Fruit fly (Drosophila melanogaster) whole organism, embryonic: ENCODE data around the gene CG46311.

Experiments
- Atf3 ChIP-seq: fragments of 200-800 bp; sonication (Bioruptor generic); optimal IDR thresholded peaks from 3 replicates; lab custom pipeline; 2016; ENCODE audit warnings: missing biosample characterization, missing genetic modification characterization
- BtbVII ChIP-seq: fragments of 200-800 bp; sonication (Bioruptor generic); optimal IDR thresholded peaks from 3 replicates; lab custom pipeline; 2017; ENCODE audit warnings: missing biosample characterization, mild to moderate bottlenecking, missing genetic modification characterization
- Bteb2 ChIP-seq: fragments of 200-800 bp; sonication (Bioruptor generic); optimal IDR thresholded peaks from 2 replicates; lab custom pipeline; 2016; ENCODE audit warnings: missing biosample characterization, missing genetic modification characterization
- CG11696 ChIP-seq: fragments of 200-800 bp; sonication (Bioruptor generic); IDR thresholded peaks from 2 replicates; pipeline ENCODE4 v1.3.6; 2022; ENCODE audit warnings: missing biosample characterization, missing genetic modification characterization
- CG12071 ChIP-seq: fragments of 200-800 bp; sonication (Bioruptor generic); optimal IDR thresholded peaks from 3 replicates; lab custom pipeline; 2018; ENCODE audit warnings: missing biosample characterization, mild to moderate bottlenecking, missing genetic modification characterization
- CG1233 ChIP-seq: fragments of 200-800 bp; sonication (Bioruptor generic); optimal IDR thresholded peaks from 4 replicates; lab custom pipeline; 2018; ENCODE audit warnings: missing biosample characterization, mild to moderate bottlenecking, missing genetic modification characterization
- CG15696 ChIP-seq: fragments of 200-800 bp; sonication (Bioruptor generic); optimal IDR thresholded peaks from 2 replicates; lab custom pipeline; 2019; ENCODE audit warnings: missing biosample characterization, mild to moderate bottlenecking, missing genetic modification characterization, moderate library complexity
- CG31441 ChIP-seq: fragments of 200-800 bp; sonication (Bioruptor generic); IDR thresholded peaks from 2 replicates; pipeline ENCODE4 v1.3.6; 2022; ENCODE audit warnings: missing biosample characterization, missing genetic modification characterization
- CG32767 ChIP-seq: fragments of 200-800 bp; sonication (Bioruptor generic); IDR thresholded peaks from 2 replicates; pipeline ENCODE4 v1.3.6; 2022; ENCODE audit warnings: missing biosample characterization, missing genetic modification characterization
- CG34376 ChIP-seq: fragments of 200-800 bp; sonication (Bioruptor generic); optimal IDR thresholded peaks from 2 replicates; lab custom pipeline; 2018; ENCODE audit warnings: missing biosample characterization, mild to moderate bottlenecking, missing genetic modification characterization
- CG42726 ChIP-seq: fragments of 200-800 bp; sonication (Bioruptor generic); IDR thresholded peaks from 2 replicates; pipeline ENCODE4 v1.3.6; 2022; ENCODE audit warnings: missing biosample characterization, missing genetic modification characterization; ENCODE audit not compliant: partially characterized antibody
- CG4328 ChIP-seq: fragments of 200-800 bp; sonication (Bioruptor generic); optimal IDR thresholded peaks from 3 replicates; lab custom pipeline; 2017; ENCODE audit warnings: missing biosample characterization, missing genetic modification reagents, missing genetic modification characterization
- CG4730 ChIP-seq: fragments of 200-800 bp; sonication (Bioruptor generic); IDR thresholded peaks from 2 replicates; pipeline ENCODE4 v1.3.6; 2022; ENCODE audit warnings: missing biosample characterization, missing genetic modification characterization
- CG5180 ChIP-seq: fragments of 200-800 bp; sonication (Bioruptor generic); optimal IDR thresholded peaks from 3 replicates; lab custom pipeline; 2017; ENCODE audit warnings: missing biosample characterization, missing genetic modification characterization, mild to moderate bottlenecking, moderate library complexity, missing genetic modification reagents
- CG7839 ChIP-seq: fragments of 200-800 bp; sonication (Bioruptor generic); optimal IDR thresholded peaks from 3 replicates; lab custom pipeline; 2018; ENCODE audit warnings: missing biosample characterization, mild to moderate bottlenecking, missing genetic modification characterization, moderate library complexity
- CG8944 ChIP-seq: fragments of 200-800 bp; sonication (Bioruptor generic); optimal IDR thresholded peaks from 3 replicates; lab custom pipeline; 2016; ENCODE audit warnings: missing biosample characterization, missing genetic modification characterization
- CTCF ChIP-seq: fragments of 200-800 bp; sonication (Bioruptor generic); optimal IDR thresholded peaks from 2 replicates; lab custom pipeline; 2017; ENCODE audit warnings: missing biosample characterization, mild to moderate bottlenecking, missing genetic modification characterization, moderate library complexity
- D ChIP-seq, 2 experiments: fragments of 200-800 bp in 1 of 2; fragments of >200 bp in 1 of 2; sonication (Bioruptor generic) in 1 of 2; optimal IDR thresholded peaks; 2 replicates in 1 of 2; 3 replicates in 1 of 2; lab custom pipeline; 2017; ENCODE audit warnings: mild to moderate bottlenecking in 1 of 2, missing biosample characterization in 1 of 2, missing genetic modification characterization in 1 of 2, missing genetic modification reagents in 1 of 2
- Dad ChIP-seq: fragments of 200-800 bp; sonication (Bioruptor generic); optimal IDR thresholded peaks from 3 replicates; lab custom pipeline; 2016; ENCODE audit warnings: missing biosample characterization, missing genetic modification characterization
- H2.0 ChIP-seq: fragments of 200-800 bp; sonication (Bioruptor generic); IDR thresholded peaks from 2 replicates; pipeline ENCODE4 v1.3.6; 2022; ENCODE audit warnings: missing biosample characterization, missing genetic modification characterization
- HmgD ChIP-seq: fragments of 200-800 bp; sonication (Bioruptor generic); optimal IDR thresholded peaks from 3 replicates; lab custom pipeline; 2016; ENCODE audit warnings: missing biosample characterization, missing genetic modification characterization
- Hsf ChIP-seq: fragments of 200-800 bp; sonication (Bioruptor generic); optimal IDR thresholded peaks from 3 replicates; lab custom pipeline; 2016; ENCODE audit warnings: missing biosample characterization, missing genetic modification characterization
- NFAT ChIP-seq: fragments of 200-800 bp; sonication (Bioruptor generic); IDR thresholded peaks from 2 replicates; pipeline ENCODE4 v1.3.6; 2022; ENCODE audit warnings: missing biosample characterization, missing genetic modification characterization
- Optix ChIP-seq: fragments of 200-800 bp; sonication (Bioruptor generic); IDR thresholded peaks from 3 replicates; pipeline ENCODE4 v1.3.6; 2022; ENCODE audit warnings: missing biosample characterization, missing genetic modification characterization
- Side ChIP-seq: fragments of 200-800 bp; sonication (Bioruptor generic); optimal IDR thresholded peaks from 2 replicates; lab custom pipeline; 2016; ENCODE audit warnings: missing biosample characterization, missing genetic modification characterization
- Sox102F ChIP-seq: fragments of 200-800 bp; sonication (Bioruptor generic); optimal IDR thresholded peaks from 2 replicates; lab custom pipeline; 2018; ENCODE audit warnings: missing biosample characterization, mild to moderate bottlenecking, missing genetic modification characterization, moderate library complexity
- Trl ChIP-seq, 3 experiments: fragments of >200 bp in 2 of 3; fragments of 200-800 bp in 1 of 3; sonication (Bioruptor generic) in 1 of 3; optimal IDR thresholded peaks; 2 replicates in 1 of 3; 3 replicates in 2 of 3; lab custom pipeline; 2016 to 2017; ENCODE audit warnings: missing biosample characterization in 1 of 3, missing genetic modification characterization in 1 of 3
- abd-A ChIP-seq: fragments of 200-800 bp; sonication (Bioruptor generic); optimal IDR thresholded peaks from 3 replicates; lab custom pipeline; 2019; ENCODE audit warnings: missing biosample characterization, mild to moderate bottlenecking, missing genetic modification characterization, moderate library complexity
- amos ChIP-seq: fragments of 200-800 bp; sonication (Bioruptor generic); IDR thresholded peaks from 2 replicates; pipeline ENCODE4 v1.3.6; 2022; ENCODE audit warnings: missing biosample characterization, missing genetic modification characterization; ENCODE audit not compliant: partially characterized antibody
- btn ChIP-seq: fragments of 200-800 bp; sonication (Bioruptor generic); optimal IDR thresholded peaks from 2 replicates; lab custom pipeline; 2016; ENCODE audit warnings: missing biosample characterization, missing genetic modification characterization
- caup ChIP-seq: fragments of 200-800 bp; sonication (Bioruptor generic); optimal IDR thresholded peaks from 3 replicates; lab custom pipeline; 2017; ENCODE audit warnings: missing biosample characterization, mild to moderate bottlenecking, missing genetic modification characterization, moderate library complexity; ENCODE audit not compliant: severe bottlenecking
- chn ChIP-seq: fragments of 200-800 bp; sonication (Bioruptor generic); optimal IDR thresholded peaks from 2 replicates; lab custom pipeline; 2016; ENCODE audit warnings: missing biosample characterization, missing genetic modification characterization
- croc ChIP-seq: fragments of 200-800 bp; sonication (Bioruptor generic); conservative IDR thresholded peaks from 3 replicates; pipeline ENCODE4 v1.3.6; 2022; ENCODE audit warnings: missing biosample characterization, missing genetic modification characterization
- disco-r ChIP-seq: fragments of 200-800 bp; sonication (Bioruptor generic); optimal IDR thresholded peaks from 2 replicates; lab custom pipeline; 2016; ENCODE audit warnings: missing biosample characterization, missing genetic modification characterization
- fu2 ChIP-seq: fragments of 200-800 bp; sonication (Bioruptor generic); optimal IDR thresholded peaks from 2 replicates; lab custom pipeline; 2016; ENCODE audit warnings: missing biosample characterization, missing genetic modification characterization
- grau ChIP-seq: fragments of 200-800 bp; optimal IDR thresholded peaks from 3 replicates; lab custom pipeline; 2019; ENCODE audit warnings: missing biosample characterization, mild to moderate bottlenecking, missing genetic modification characterization, moderate library complexity
- lab ChIP-seq: fragments of 200-800 bp; sonication (Bioruptor generic); optimal IDR thresholded peaks from 3 replicates; lab custom pipeline; 2017; ENCODE audit warnings: missing biosample characterization, missing genetic modification characterization, mild to moderate bottlenecking, moderate library complexity, missing genetic modification reagents
- nmo ChIP-seq: fragments of 200-800 bp; sonication (Bioruptor generic); optimal IDR thresholded peaks from 2 replicates; lab custom pipeline; 2018; ENCODE audit warnings: missing biosample characterization, mild to moderate bottlenecking, missing genetic modification characterization, moderate library complexity
- odd ChIP-seq: fragments of 200-800 bp; sonication (Bioruptor generic); optimal IDR thresholded peaks from 2 replicates; lab custom pipeline; 2017; ENCODE audit warnings: missing biosample characterization, mild to moderate bottlenecking, missing genetic modification characterization
- onecut ChIP-seq: fragments of 200-800 bp; sonication (Bioruptor generic); IDR thresholded peaks from 2 replicates; pipeline ENCODE4 v1.3.6; 2022; ENCODE audit warnings: missing biosample characterization, missing genetic modification characterization
- pnt ChIP-seq: fragments of 200-800 bp; sonication (Bioruptor generic); optimal IDR thresholded peaks from 3 replicates; lab custom pipeline; 2016; ENCODE audit warnings: missing biosample characterization, missing genetic modification characterization
- scrt ChIP-seq: fragments of 200-800 bp; sonication (Bioruptor generic); optimal IDR thresholded peaks from 2 replicates; lab custom pipeline; 2018; ENCODE audit warnings: missing biosample characterization, mild to moderate bottlenecking, missing genetic modification characterization, moderate library complexity
- ttk ChIP-seq: fragments of 200-800 bp; sonication (Bioruptor generic); IDR thresholded peaks from 2 replicates; pipeline ENCODE4 v2.1.2; 2022; ENCODE audit warnings: missing biosample characterization, missing genetic modification characterization

CG46311 gene

dm6 chrX:13624334-13625079 is 60.9 kb downstream of the CG46311 start, which contains the start of the genes CG2691 and NFAT (continued):
- no peak for TF ChIP-seq croc (GFP tag; lab: Robert Waterston, UW)
- no peak for TF ChIP-seq H2.0 (GFP tag; lab: Robert Waterston, UW)
- no peak for TF ChIP-seq Bteb2
- TF ChIP-seq onecut (GFP tag; lab: Robert Waterston, UW) = no peak
- no peak for TF ChIP-seq Hsf (GFP tag; lab: Kevin White, UChicago)
- TF ChIP-seq HmgD = no peak
- no peak for TF ChIP-seq CG1233 (GFP tag; lab: Kevin White, UChicago)
- TF ChIP-seq CG8944 (GFP tag; lab: Kevin White, UChicago) = no peak
- TF ChIP-seq CG12071 (GFP tag; lab: Kevin White, UChicago) = no peak
- TF ChIP-seq Optix = no peak
- TF ChIP-seq Trl (optimal IDR thresholded peaks at IDR 0.05; lab: Kevin White, UChicago) = no peak
- no peak for TF ChIP-seq Trl (GFP tag; optimal IDR thresholded peaks at IDR 0.05; lab: Kevin White, UChicago)
- no peak for TF ChIP-seq CG32767 (GFP tag; lab: Robert Waterston, UW)
- peak; percentile 23 for TF ChIP-seq CG34376
- TF ChIP-seq Side = no peak
- no peak for TF ChIP-seq ttk (GFP tag; lab: Robert Waterston, UW)
- TF ChIP-seq odd = no peak
- TF ChIP-seq CG7839 (tag; lab: Kevin White, UChicago) = no peak
- TF ChIP-seq amos (GFP tag; lab: Robert Waterston, UW) = peak; percentile 69; the same call in 1 of the 2 replicates
- peak; percentile 19 for TF ChIP-seq nmo (GFP tag; lab: Kevin White, UChicago)
- TF ChIP-seq Sox102F (GFP tag; lab: Kevin White, UChicago) = no peak
- TF ChIP-seq pnt (GFP tag; lab: Kevin White, UChicago) = no peak
- TF ChIP-seq NFAT (GFP tag; lab: Robert Waterston, UW) = no peak
- no peak for TF ChIP-seq lab (GFP tag; lab: Kevin White, UChicago)
- TF ChIP-seq fu2 (GFP tag; lab: Kevin White, UChicago) = no peak
- TF ChIP-seq chn (GFP tag; lab: Kevin White, UChicago) = no peak
- TF ChIP-seq BtbVII (GFP tag; lab: Kevin White, UChicago) = no peak
- TF ChIP-seq Dad (GFP tag; lab: Kevin White, UChicago) = no peak
- TF ChIP-seq CG42726 (GFP tag; lab: Robert Waterston, UW) = no peak
- no peak for TF ChIP-seq CG31441 (GFP tag; lab: Robert Waterston, UW)
- no peak for TF ChIP-seq CG4730 (GFP tag; lab: Robert Waterston, UW)
- TF ChIP-seq CG11696 (GFP tag; lab: Robert Waterston, UW) = no peak
- TF ChIP-seq disco-r = no peak
- TF ChIP-seq abd-A (tag; lab: Kevin White, UChicago) = no peak
- no peak for TF ChIP-seq CG4328 (GFP tag; lab: Kevin White, UChicago)
- no peak for TF ChIP-seq btn
- no peak for TF ChIP-seq Atf3 (GFP tag; lab: Kevin White, UChicago)
- no peak for TF ChIP-seq caup (GFP tag; lab: Kevin White, UChicago)
- TF ChIP-seq scrt (GFP tag; lab: Kevin White, UChicago) = peak; percentile 98
- TF ChIP-seq CG5180 = no peak
- no peak for TF ChIP-seq grau (tag; lab: Kevin White, UChicago)
- TF ChIP-seq CTCF (GFP tag; lab: Kevin White, UChicago) = peak; percentile 49
- no peak for TF ChIP-seq D (optimal IDR thresholded peaks at IDR 0.05; lab: Kevin White, UChicago)
- TF ChIP-seq D (GFP tag; optimal IDR thresholded peaks at IDR 0.05; lab: Kevin White, UChicago) = no peak
- no peak for TF ChIP-seq CG15696
